Worm (Caenorhabditis elegans) whole organism, L4 larva: ENCODE data around the gene Y32B12B.4.
"Not testable (repeated sequence)": the region's sequence is repeated elsewhere in the genome, so short reads cannot be mapped to it uniquely, and the experiment has no call there.

Experiments used
- F44E2.7 ChIP-seq: fragments of 200-800 bp; sonication (Bioruptor generic); IDR thresholded peaks from 2 replicates; pipeline ENCODE4 v2.1.2; 2022; ENCODE audit warnings: missing genetic modification characterization, missing compliant biosample characterization
- F49E8.2 ChIP-seq: sonication (generic microtip); optimal IDR thresholded peaks from 2 replicates; lab custom pipeline; 2016; ENCODE audit warnings: missing compliant biosample characterization, mild to moderate bottlenecking, missing genetic modification characterization, borderline replicate concordance
- R02D3.7 ChIP-seq: fragments of 150-350 bp; sonication (generic microtip); optimal IDR thresholded peaks from 3 replicates; lab custom pipeline; 2014; ENCODE audit warnings: missing biosample characterization, missing genetic modification characterization
- T26A8.4 ChIP-seq: fragments of 200-800 bp; sonication (Bioruptor generic); IDR thresholded peaks from 2 replicates; pipeline ENCODE4 v1.3.6; 2022; ENCODE audit warnings: missing genetic modification characterization, missing compliant biosample characterization
- aha-1 ChIP-seq: fragments of 150-350 bp; peaks from one replicate; lab custom pipeline; 2014; ENCODE audit warnings: missing biosample characterization, missing genetic modification characterization
- ama-1 ChIP-seq: fragments of 150-350 bp; optimal IDR thresholded peaks from 2 replicates; lab custom pipeline; 2014; ENCODE audit warnings: inconsistent platforms, mixed read lengths
- ceh-32 ChIP-seq: sonication (generic microtip); optimal IDR thresholded peaks from 2 replicates; lab custom pipeline; 2016; ENCODE audit warnings: mild to moderate bottlenecking, missing genetic modification characterization, missing compliant biosample characterization; ENCODE audit not compliant: poor library complexity
- ceh-82 ChIP-seq: sonication (generic microtip); optimal IDR thresholded peaks from 2 replicates; lab custom pipeline; 2017; ENCODE audit warnings: missing biosample characterization, missing genetic modification characterization
- ctbp-1 ChIP-seq: fragments of 200-800 bp; sonication (Bioruptor generic); IDR thresholded peaks from 2 replicates; pipeline ENCODE4 v1.3.6; 2022; ENCODE audit warnings: missing genetic modification reagents, missing genetic modification characterization, missing compliant biosample characterization
- dpl-1 ChIP-seq: fragments of 150-350 bp; optimal IDR thresholded peaks from 2 replicates; lab custom pipeline; 2014; ENCODE audit warnings: missing biosample characterization, missing genetic modification reagents, missing genetic modification characterization
- hif-1 ChIP-seq, 2 experiments: sonication (generic microtip); optimal IDR thresholded peaks; 2 replicates each; lab custom pipeline; 2016 to 2017; ENCODE audit warnings: missing compliant biosample characterization in 2 of 2, missing genetic modification characterization in 2 of 2, missing genetic modification reagents in 2 of 2, missing genotype in 2 of 2, mild to moderate bottlenecking in 1 of 2
- hlh-11 ChIP-seq: fragments of 200-800 bp; sonication (Bioruptor generic); optimal IDR thresholded peaks from 2 replicates; lab custom pipeline; 2018; ENCODE audit warnings: mild to moderate bottlenecking, missing genetic modification characterization, missing compliant biosample characterization
- hlh-30 ChIP-seq: sonication (generic microtip); optimal IDR thresholded peaks from 2 replicates; lab custom pipeline; 2017; ENCODE audit warnings: antibody characterized with exemption, mild to moderate bottlenecking, missing genetic modification characterization, missing compliant biosample characterization; ENCODE audit not compliant: insufficient read depth
- jun-1 ChIP-seq: fragments of 150-350 bp; optimal IDR thresholded peaks from 2 replicates; lab custom pipeline; 2014; ENCODE audit warnings: missing biosample characterization, missing genetic modification reagents, missing genetic modification characterization
- lin-38 ChIP-seq: fragments of 200-800 bp; sonication (Bioruptor generic); IDR thresholded peaks from 2 replicates; pipeline ENCODE4 v1.3.6; 2022; ENCODE audit warnings: missing genetic modification reagents, missing genetic modification characterization, missing compliant biosample characterization
- lin-39 ChIP-seq: fragments of 150-350 bp; optimal IDR thresholded peaks from 2 replicates; lab custom pipeline; 2014; ENCODE audit warnings: missing biosample characterization, missing genetic modification reagents, missing genetic modification characterization
- lsy-2 ChIP-seq, 2 experiments: fragments of 150-350 bp in 1 of 2; sonication (generic microtip) in 1 of 2; optimal IDR thresholded peaks; 2 replicates each; lab custom pipeline; 2014 to 2017; ENCODE audit warnings: missing biosample characterization in 2 of 2, missing genetic modification characterization in 2 of 2
- madf-9 ChIP-seq: fragments of 200-800 bp; sonication (Bioruptor generic); conservative IDR thresholded peaks from 2 replicates; pipeline ENCODE4 v1.3.6; 2022; ENCODE audit warnings: missing genetic modification reagents, missing genetic modification characterization, missing compliant biosample characterization
- nhr-11 ChIP-seq: fragments of 150-350 bp; optimal IDR thresholded peaks from 2 replicates; lab custom pipeline; 2014; ENCODE audit warnings: missing biosample characterization, missing genetic modification characterization
- nhr-28 ChIP-seq: fragments of 150-350 bp; optimal IDR thresholded peaks from 2 replicates; lab custom pipeline; 2014; ENCODE audit warnings: missing biosample characterization, missing genetic modification characterization
- nhr-42 ChIP-seq: fragments of 200-800 bp; sonication (Bioruptor generic); IDR thresholded peaks from 2 replicates; pipeline ENCODE4 v1.3.6; 2022; ENCODE audit warnings: missing genetic modification characterization, missing compliant biosample characterization
- nhr-6 ChIP-seq: fragments of 150-350 bp; optimal IDR thresholded peaks from 2 replicates; lab custom pipeline; 2014; ENCODE audit warnings: missing biosample characterization, missing genetic modification characterization
- pha-4 ChIP-seq, 2 experiments: fragments of 150-350 bp in 1 of 2; fragments of 200-800 bp in 1 of 2; sonication (Bioruptor generic) in 1 of 2; IDR thresholded peaks in 1 of 2; optimal IDR thresholded peaks in 1 of 2; 2 replicates each; pipeline versions ENCODE4 v1.3.6 to Lab custom; 2014 to 2022; ENCODE audit warnings: missing genetic modification characterization in 2 of 2, missing genetic modification reagents in 2 of 2, missing biosample characterization in 1 of 2, missing compliant biosample characterization in 1 of 2
- pqm-1 ChIP-seq: sonication (generic microtip); optimal IDR thresholded peaks from 2 replicates; lab custom pipeline; 2017; ENCODE audit warnings: missing biosample characterization, missing genetic modification characterization
- saeg-2 ChIP-seq: fragments of 200-800 bp; sonication (Bioruptor generic); IDR thresholded peaks from 2 replicates; pipeline ENCODE4 v1.3.6; 2022; ENCODE audit warnings: missing genetic modification reagents, missing genetic modification characterization, missing compliant biosample characterization
- spr-3 ChIP-seq: fragments of 200-800 bp; sonication (Bioruptor generic); optimal IDR thresholded peaks from 2 replicates; lab custom pipeline; 2018; ENCODE audit warnings: mild to moderate bottlenecking, missing genetic modification characterization, missing compliant biosample characterization
- tag-97 ChIP-seq: fragments of 200-800 bp; sonication (Bioruptor generic); IDR thresholded peaks from 2 replicates; pipeline ENCODE4 v1.3.6; 2022; ENCODE audit warnings: missing genetic modification characterization, missing compliant biosample characterization
- tra-1 ChIP-seq: fragments of 200-800 bp; sonication (Bioruptor generic); IDR thresholded peaks from 2 replicates; pipeline ENCODE4 v1.3.6; 2022; ENCODE audit warnings: missing genetic modification reagents, missing genetic modification characterization, missing compliant biosample characterization
- zfp-2 ChIP-seq: sonication (generic microtip); optimal IDR thresholded peaks from 2 replicates; lab custom pipeline; 2016; ENCODE audit warnings: mild to moderate bottlenecking, missing genetic modification characterization, missing compliant biosample characterization

The Y32B12B.4 gene

ce11 chrV:16537908-16538446 lies 15.2 kb upstream of the Y32B12B.4 start, which contains the start of gene Y32B12B.2 (continued):
- TF ChIP-seq dpl-1 (GFP tag; lab: Kevin White, UChicago), result peak; percentile 80
- TF ChIP-seq ceh-32 (tag; lab: Kevin White, UChicago), result no peak
- peak; percentile 36; the same call in 1 of the 2 replicates for TF ChIP-seq ctbp-1
- TF ChIP-seq lsy-2 (tag; optimal IDR thresholded peaks at IDR 0.05; lab: Kevin White, UChicago), result peak; percentile 66 to 97
- TF ChIP-seq hlh-11 (tag; lab: Kevin White, UChicago), result peak; percentile 49
- TF ChIP-seq hlh-30 (tag; lab: Kevin White, UChicago), result peak; percentile 26
- TF ChIP-seq nhr-6, result no peak
- peak; percentile 3 for TF ChIP-seq aha-1 (tag; lab: Kevin White, UChicago)
- TF ChIP-seq T26A8.4 (GFP tag; lab: Robert Waterston, UW), result 0 out of 2 replicates have a peak, but pooled peaks have one; percentile 23

ce11 chrV:16539666-16540065 lies 13.5 kb upstream of the Y32B12B.4 start:
- TF ChIP-seq hlh-30 (tag; lab: Kevin White, UChicago), result no peak
- TF ChIP-seq lin-39, result no peak
- no peak for TF ChIP-seq nhr-6
- TF ChIP-seq F44E2.7 (GFP tag; lab: Robert Waterston, UW), result no peak
- TF ChIP-seq nhr-42, result no peak
- no peak for TF ChIP-seq ceh-82
- TF ChIP-seq pha-4 (GFP tag; IDR thresholded peaks at IDR 0.05; lab: Robert Waterston, UW), result no peak
- no peak for TF ChIP-seq pha-4 (tag; optimal IDR thresholded peaks at IDR 0.05; lab: Kevin White, UChicago)
- no peak for TF ChIP-seq ama-1 (lab: Kevin White, UChicago)
- TF ChIP-seq tag-97 (GFP tag; lab: Robert Waterston, UW), result no peak
- no peak for TF ChIP-seq tra-1 (GFP tag; lab: Robert Waterston, UW)
- no peak for TF ChIP-seq T26A8.4 (GFP tag; lab: Robert Waterston, UW)
- TF ChIP-seq hif-1 (tag; optimal IDR thresholded peaks at IDR 0.05; lab: Kevin White, UChicago), result no peak
- TF ChIP-seq zfp-2 (tag; lab: Kevin White, UChicago), result no peak
- no peak for TF ChIP-seq F49E8.2
- TF ChIP-seq jun-1 (tag; lab: Kevin White, UChicago), result no peak
- TF ChIP-seq spr-3 (GFP tag; lab: Kevin White, UChicago), result no peak

ce11 chrV:16540657-16541056 lies 12.5 kb upstream of the Y32B12B.4 start:
- TF ChIP-seq saeg-2 (GFP tag; lab: Robert Waterston, UW) (no peak), lin-38 (GFP tag; lab: Robert Waterston, UW) (0 out of 2 replicates have a peak, but pooled peaks have one; percentile 19), F44E2.7 (GFP tag; lab: Robert Waterston, UW) (no peak)

ce11 chrV:16548013-16548655 lies 5.0 kb upstream of the Y32B12B.4 start:
- TF ChIP-seq pha-4 (GFP tag; IDR thresholded peaks at IDR 0.05; lab: Robert Waterston, UW), result 0 out of 2 replicates have a peak, but pooled peaks have one; percentile 19
- TF ChIP-seq pha-4 (tag; optimal IDR thresholded peaks at IDR 0.05; lab: Kevin White, UChicago), result not testable (repeated sequence)

ce11 chrV:16550680-16551079 lies 2.4 kb upstream of the Y32B12B.4 start, which contains the start of gene srbc-65:
Gene srbc-65 (plus strand): TSS chrV:16550980.
- TF ChIP-seq pqm-1 (tag; lab: Kevin White, UChicago), result no peak
- TF ChIP-seq nhr-28 (tag; lab: Kevin White, UChicago), result no peak
- TF ChIP-seq nhr-11 (tag; lab: Kevin White, UChicago), result no peak
- TF ChIP-seq madf-9, result no peak
- TF ChIP-seq R02D3.7 (tag; lab: Kevin White, UChicago), result no peak
- TF ChIP-seq aha-1 (tag; lab: Kevin White, UChicago), result no peak
